Worm (Caenorhabditis elegans) whole organism, L2 larva: ENCODE results near the gene C34F6.12.

Source experiments
- C34F6.9 ChIP-seq: fragments of 150-350 bp; optimal IDR thresholded peaks from 2 replicates; lab custom pipeline; 2014; ENCODE audit warnings: missing biosample characterization, missing genetic modification characterization
- F13H6.1 ChIP-seq: sonication (generic microtip); optimal IDR thresholded peaks from 2 replicates; lab custom pipeline; 2016; ENCODE audit warnings: missing genetic modification characterization, missing compliant biosample characterization
- R02D3.7 ChIP-seq: fragments of 150-350 bp; optimal IDR thresholded peaks from 2 replicates; lab custom pipeline; 2014; ENCODE audit warnings: missing biosample characterization, missing genetic modification characterization
- Y55F3AM.14 ChIP-seq: fragments of 200-800 bp; sonication (Bioruptor generic); optimal IDR thresholded peaks from 2 replicates; lab custom pipeline; 2018; ENCODE audit warnings: mild to moderate bottlenecking, missing genetic modification characterization, missing compliant biosample characterization
- ZK546.5 ChIP-seq: sonication (generic microtip); optimal IDR thresholded peaks from 2 replicates; lab custom pipeline; 2017; ENCODE audit warnings: missing biosample characterization, missing genetic modification characterization
- alr-1 ChIP-seq: fragments of 150-350 bp; optimal IDR thresholded peaks from 2 replicates; lab custom pipeline; 2014; ENCODE audit warnings: missing biosample characterization, missing genetic modification characterization
- ama-1 ChIP-seq: fragments of 150-350 bp; optimal IDR thresholded peaks from 2 replicates; lab custom pipeline; 2018; ENCODE audit warnings: inconsistent platforms
- blmp-1 ChIP-seq: sonication (generic microtip); optimal IDR thresholded peaks from 2 replicates; lab custom pipeline; 2017; ENCODE audit warnings: missing genetic modification characterization, mild to moderate bottlenecking, missing compliant biosample characterization, antibody characterized with exemption, moderate library complexity; ENCODE audit not compliant: insufficient read depth
- ceh-16 ChIP-seq: fragments of 150-350 bp; optimal IDR thresholded peaks from 2 replicates; lab custom pipeline; 2014; ENCODE audit warnings: missing biosample characterization, missing genetic modification characterization
- ceh-82 ChIP-seq: fragments of 150-350 bp; optimal IDR thresholded peaks from 2 replicates; lab custom pipeline; 2014; ENCODE audit warnings: missing biosample characterization, missing genetic modification characterization
- crh-2 ChIP-seq: sonication (generic microtip); optimal IDR thresholded peaks from 2 replicates; lab custom pipeline; 2017; ENCODE audit warnings: missing biosample characterization, missing genetic modification characterization
- dmd-4 ChIP-seq: sonication (generic microtip); optimal IDR thresholded peaks from 2 replicates; lab custom pipeline; 2017; ENCODE audit warnings: missing biosample characterization, missing genetic modification characterization
- egl-27 ChIP-seq: sonication (generic microtip); optimal IDR thresholded peaks from 3 replicates; lab custom pipeline; 2017; ENCODE audit warnings: missing biosample characterization, missing genetic modification reagents, missing genetic modification characterization
- elt-1 ChIP-seq: fragments of 150-350 bp; optimal IDR thresholded peaks from 2 replicates; lab custom pipeline; 2014; ENCODE audit warnings: missing biosample characterization, missing genetic modification characterization
- elt-3 ChIP-seq: sonication (generic microtip); optimal IDR thresholded peaks from 2 replicates; lab custom pipeline; 2017; ENCODE audit warnings: missing biosample characterization, missing genetic modification characterization
- fos-1 ChIP-seq: fragments of 150-350 bp; optimal IDR thresholded peaks from 2 replicates; lab custom pipeline; 2014; ENCODE audit warnings: missing biosample characterization, missing genetic modification characterization
- gmeb-1 ChIP-seq: fragments of 150-350 bp; optimal IDR thresholded peaks from 2 replicates; lab custom pipeline; 2014; ENCODE audit warnings: missing biosample characterization, missing genetic modification characterization
- lin-11 ChIP-seq: fragments of 150-350 bp; sonication (generic microtip); optimal IDR thresholded peaks from 2 replicates; lab custom pipeline; 2014; ENCODE audit warnings: missing biosample characterization, missing genetic modification characterization, inconsistent platforms, mixed read lengths
- lin-13 ChIP-seq: fragments of 150-350 bp; optimal IDR thresholded peaks from 2 replicates; lab custom pipeline; 2014; ENCODE audit warnings: missing biosample characterization, missing genetic modification reagents, missing genetic modification characterization
- lin-39 ChIP-seq: fragments of 150-350 bp; optimal IDR thresholded peaks from 2 replicates; lab custom pipeline; 2014; ENCODE audit warnings: missing biosample characterization, missing genetic modification reagents, missing genetic modification characterization
- lsy-2 ChIP-seq, 2 experiments: fragments of 150-350 bp in 1 of 2; sonication (generic microtip) in 1 of 2; optimal IDR thresholded peaks; 2 replicates each; lab custom pipeline; 2014 to 2017; ENCODE audit warnings: missing biosample characterization in 2 of 2, missing genetic modification characterization in 2 of 2
- mbf-1 ChIP-seq: sonication (generic microtip); optimal IDR thresholded peaks from 2 replicates; lab custom pipeline; 2017; ENCODE audit warnings: missing biosample characterization, missing genetic modification characterization
- mdl-1 ChIP-seq, 2 experiments: fragments of 150-350 bp in 1 of 2; sonication (generic microtip) in 1 of 2; optimal IDR thresholded peaks; 2 replicates each; lab custom pipeline; 2017; ENCODE audit warnings: missing biosample characterization in 2 of 2, missing genetic modification characterization in 2 of 2
- nhr-10 ChIP-seq: sonication (generic microtip); optimal IDR thresholded peaks from 2 replicates; lab custom pipeline; 2017; ENCODE audit warnings: missing biosample characterization, missing genetic modification characterization
- nhr-11 ChIP-seq: fragments of 150-350 bp; optimal IDR thresholded peaks from 2 replicates; lab custom pipeline; 2014; ENCODE audit warnings: missing biosample characterization, missing genetic modification characterization
- nhr-12 ChIP-seq: fragments of 150-350 bp; optimal IDR thresholded peaks from 2 replicates; lab custom pipeline; 2014; ENCODE audit warnings: missing biosample characterization, missing genetic modification characterization
- nhr-129 ChIP-seq: fragments of 150-350 bp; optimal IDR thresholded peaks from 2 replicates; lab custom pipeline; 2014; ENCODE audit warnings: missing biosample characterization, missing genetic modification characterization
- nhr-21 ChIP-seq: fragments of 150-350 bp; optimal IDR thresholded peaks from 2 replicates; lab custom pipeline; 2014; ENCODE audit warnings: missing biosample characterization, missing genetic modification characterization
- nhr-23 ChIP-seq: fragments of 150-350 bp; optimal IDR thresholded peaks from 2 replicates; lab custom pipeline; 2014; ENCODE audit warnings: missing biosample characterization, missing genetic modification reagents, missing genetic modification characterization
- nhr-237 ChIP-seq: fragments of 150-350 bp; optimal IDR thresholded peaks from 2 replicates; lab custom pipeline; 2014; ENCODE audit warnings: missing biosample characterization, missing genetic modification characterization
- nhr-25 ChIP-seq: fragments of 150-350 bp; sonication (generic microtip); optimal IDR thresholded peaks from 3 replicates; lab custom pipeline; 2014; ENCODE audit warnings: missing biosample characterization, missing genetic modification characterization
- nhr-6 ChIP-seq: fragments of 150-350 bp; optimal IDR thresholded peaks from 2 replicates; lab custom pipeline; 2014; ENCODE audit warnings: missing biosample characterization, missing genetic modification characterization
- peb-1 ChIP-seq: fragments of 150-350 bp; optimal IDR thresholded peaks from 2 replicates; lab custom pipeline; 2014; ENCODE audit warnings: missing biosample characterization, missing genetic modification characterization
- sem-4 ChIP-seq: fragments of 150-350 bp; optimal IDR thresholded peaks from 2 replicates; lab custom pipeline; 2014; ENCODE audit warnings: missing biosample characterization, missing genetic modification reagents, missing genetic modification characterization
- skn-1 ChIP-seq: sonication (generic microtip); optimal IDR thresholded peaks from 2 replicates; lab custom pipeline; 2017; ENCODE audit warnings: missing biosample characterization, missing genetic modification characterization
- sma-3 ChIP-seq: sonication (generic microtip); optimal IDR thresholded peaks from 2 replicates; lab custom pipeline; 2016; ENCODE audit warnings: missing genetic modification reagents, missing genetic modification characterization, missing compliant biosample characterization
- sma-9 ChIP-seq, 2 experiments: fragments of 150-350 bp in 1 of 2; sonication (generic microtip) in 1 of 2; optimal IDR thresholded peaks; 2 replicates each; lab custom pipeline; 2014 to 2016; ENCODE audit warnings: missing genetic modification characterization in 2 of 2, mild to moderate bottlenecking in 1 of 2, missing biosample characterization in 1 of 2, missing compliant biosample characterization in 1 of 2, missing genetic modification reagents in 1 of 2, moderate library complexity in 1 of 2
- snpc-4 ChIP-seq: fragments of 150-350 bp; optimal IDR thresholded peaks from 2 replicates; lab custom pipeline; 2014; ENCODE audit warnings: missing biosample characterization, missing genetic modification characterization
- unc-39 ChIP-seq: fragments of 150-350 bp; optimal IDR thresholded peaks from 2 replicates; lab custom pipeline; 2014; ENCODE audit warnings: missing biosample characterization, missing genetic modification characterization
- unc-55 ChIP-seq: fragments of 150-350 bp; sonication (generic microtip); optimal IDR thresholded peaks from 3 replicates; lab custom pipeline; 2014; ENCODE audit warnings: missing biosample characterization, missing genetic modification reagents, missing genetic modification characterization
- unc-62 ChIP-seq: fragments of 150-350 bp; optimal IDR thresholded peaks from 2 replicates; lab custom pipeline; 2014; ENCODE audit warnings: missing biosample characterization, missing genetic modification reagents, missing genetic modification characterization
- zag-1 ChIP-seq: fragments of 150-350 bp; optimal IDR thresholded peaks from 2 replicates; lab custom pipeline; 2014; ENCODE audit warnings: missing biosample characterization, missing genetic modification characterization
- ztf-1 ChIP-seq: fragments of 200-800 bp; sonication (Bioruptor generic); conservative IDR thresholded peaks from 2 replicates; pipeline ENCODE4 v1.3.6; 2022; ENCODE audit warnings: missing genetic modification characterization, missing compliant biosample characterization
- ztf-11 ChIP-seq: sonication (generic microtip); optimal IDR thresholded peaks from 2 replicates; lab custom pipeline; 2017; ENCODE audit warnings: missing biosample characterization, missing genetic modification characterization
- ztf-4 ChIP-seq: fragments of 150-350 bp; optimal IDR thresholded peaks from 2 replicates; lab custom pipeline; 2014; ENCODE audit warnings: missing biosample characterization, missing genetic modification characterization

Gene C34F6.12

DNA sequence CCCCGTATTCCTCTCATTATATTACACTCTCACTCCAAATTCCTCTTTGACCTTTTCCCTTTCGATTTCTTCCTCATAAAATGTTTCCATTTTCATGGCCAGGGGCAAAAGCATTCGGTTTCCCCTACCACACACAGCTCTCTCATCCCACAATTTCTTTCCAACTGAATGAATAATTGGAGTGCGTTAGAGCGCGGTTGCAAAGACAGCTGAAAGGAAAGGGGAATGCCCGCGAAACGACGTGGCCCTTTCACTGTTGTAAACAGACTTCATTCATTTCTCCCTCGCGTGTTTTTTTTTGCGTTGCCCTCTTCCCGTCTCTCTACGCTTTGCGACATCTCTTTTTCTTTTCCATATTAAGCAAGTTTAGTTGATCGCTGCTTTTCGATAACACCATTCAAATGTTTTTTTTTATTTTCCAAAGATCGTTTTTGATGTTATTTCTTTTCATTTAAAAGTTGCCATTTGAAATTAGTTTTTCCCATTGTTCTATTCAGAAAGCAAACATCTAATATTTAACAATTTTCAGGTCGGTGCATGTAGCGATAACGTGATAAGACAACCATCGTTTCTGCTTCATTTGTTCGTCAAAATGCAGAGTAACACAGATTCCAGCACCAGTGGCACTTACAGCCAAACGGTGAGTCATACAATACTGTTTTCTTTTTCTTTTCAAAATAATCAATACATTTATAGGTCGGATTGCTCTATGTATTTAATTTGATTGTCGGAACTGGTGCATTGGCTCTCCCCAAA is 36.0 kb upstream of the C34F6.12 start, which contains the start of gene C03A3.2 (continued):
- TF ChIP-seq nhr-23 = no peak
- TF ChIP-seq nhr-12 (tag; lab: Kevin White, UChicago) = no peak
- no peak for TF ChIP-seq alr-1
- TF ChIP-seq ztf-11 = no peak
- TF ChIP-seq dmd-4 = no peak
- no peak for TF ChIP-seq nhr-11 (tag; lab: Kevin White, UChicago)
- TF ChIP-seq sma-3 (GFP tag; lab: Kevin White, UChicago) = no peak
- no peak for TF ChIP-seq skn-1 (tag; lab: Kevin White, UChicago)
- TF ChIP-seq snpc-4 (tag; lab: Kevin White, UChicago) = peak; percentile 55
- TF ChIP-seq elt-1 (tag; lab: Kevin White, UChicago) = no peak
- TF ChIP-seq C34F6.9 = peak; percentile 86
- TF ChIP-seq nhr-21 (tag; lab: Kevin White, UChicago) = no peak
- TF ChIP-seq nhr-25 (tag; lab: Kevin White, UChicago) = peak; percentile 75
- TF ChIP-seq lin-11 (tag; lab: Kevin White, UChicago) = peak; percentile 80
- no peak for TF ChIP-seq ztf-4

DNA sequence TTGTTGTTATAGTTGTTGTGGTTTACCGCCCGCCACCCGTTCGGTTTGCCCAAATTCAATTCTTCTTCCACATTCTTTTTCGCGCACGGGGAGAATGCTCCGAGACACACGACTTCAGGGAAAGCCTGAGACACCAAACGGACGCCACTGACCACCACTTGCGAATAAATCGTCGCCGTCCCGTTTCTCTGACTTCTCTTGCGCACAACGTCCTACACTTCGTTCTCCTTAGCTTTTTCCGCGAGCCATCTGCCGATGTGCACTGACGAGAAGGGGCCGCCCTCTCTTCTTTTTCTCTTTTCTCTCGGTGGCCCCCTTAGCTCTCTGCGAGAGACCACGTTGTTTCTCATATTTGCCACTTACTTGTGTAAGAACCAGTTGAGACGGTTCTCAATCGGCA is 30.6 kb upstream of the C34F6.12 start, which contains the start of gene C03A3.1:
C03A3.1 (plus strand) TSS at position 291 of the 400 bp plus-strand sequence.
- no peak for TF ChIP-seq ztf-1
- no peak for TF ChIP-seq sma-3 (GFP tag; lab: Kevin White, UChicago)
- peak; percentile 23 for TF ChIP-seq zag-1
- TF ChIP-seq mdl-1 (tag; optimal IDR thresholded peaks at IDR 0.05; lab: Kevin White, UChicago) = no peak
- TF ChIP-seq sma-9 (GFP tag; optimal IDR thresholded peaks at IDR 0.05; lab: Kevin White, UChicago) = no peak
- no peak for TF ChIP-seq sma-9 (tag; optimal IDR thresholded peaks at IDR 0.05; lab: Kevin White, UChicago)
- TF ChIP-seq unc-55 = peak; percentile 42
- peak; percentile 26 for TF ChIP-seq C34F6.9
- no peak for TF ChIP-seq alr-1
- no peak for TF ChIP-seq nhr-10
- TF ChIP-seq fos-1 (tag; lab: Kevin White, UChicago) = no peak
- TF ChIP-seq nhr-129 (tag; lab: Kevin White, UChicago) = peak; percentile 16
- TF ChIP-seq mbf-1 = no peak
- TF ChIP-seq lin-11 (tag; lab: Kevin White, UChicago) = peak; percentile 60
- peak; percentile 33 for TF ChIP-seq F13H6.1
- no peak for TF ChIP-seq nhr-237
- TF ChIP-seq ZK546.5 (tag; lab: Kevin White, UChicago) = no peak
- TF ChIP-seq snpc-4 (tag; lab: Kevin White, UChicago) = no peak

DNA sequence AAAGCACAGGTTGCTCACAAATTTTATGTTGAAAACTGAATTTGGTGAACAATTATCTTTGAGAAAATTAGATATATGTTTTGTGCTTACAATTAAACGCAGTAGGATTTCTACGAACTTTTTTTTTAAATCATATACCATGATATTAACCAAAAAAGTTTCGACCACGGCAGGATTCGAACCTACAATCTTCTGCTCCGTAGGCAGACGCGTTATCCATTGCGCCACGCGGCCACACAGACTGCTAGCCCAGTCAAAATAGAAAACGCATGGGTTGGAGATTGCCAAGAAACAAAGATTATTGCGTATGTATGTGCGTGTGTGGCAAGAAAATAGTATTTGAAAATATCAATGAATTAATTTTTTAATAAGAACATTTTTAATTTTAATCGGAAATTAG is 25.9 kb upstream of the C34F6.12 start:
- TF ChIP-seq elt-1 (tag; lab: Kevin White, UChicago) (no peak), ztf-1 (no peak), nhr-129 (tag; lab: Kevin White, UChicago) (peak; percentile 47), nhr-11 (tag; lab: Kevin White, UChicago) (no peak), lin-11 (tag; lab: Kevin White, UChicago) (no peak), skn-1 (tag; lab: Kevin White, UChicago) (no peak), nhr-10 (no peak), ceh-82 (tag; lab: Kevin White, UChicago) (no peak), ztf-4 (no peak), lin-13 (peak; percentile 45), fos-1 (tag; lab: Kevin White, UChicago) (peak; percentile 21), R02D3.7 (tag; lab: Kevin White, UChicago) (no peak), blmp-1 (tag; lab: Kevin White, UChicago) (no peak), sma-3 (GFP tag; lab: Kevin White, UChicago) (peak; percentile 44), unc-55 (peak; percentile 46), gmeb-1 (tag; lab: Kevin White, UChicago) (peak; percentile 45), unc-62 (no peak), crh-2 (tag; lab: Kevin White, UChicago) (peak; percentile 47), lin-39 (tag; lab: Kevin White, UChicago) (no peak), F13H6.1 (peak; percentile 58), nhr-25 (tag; lab: Kevin White, UChicago) (no peak), zag-1 (no peak), nhr-21 (tag; lab: Kevin White, UChicago) (peak; percentile 62), C34F6.9 (peak; percentile 50), elt-3 (tag; lab: Kevin White, UChicago) (no peak), ama-1 (no peak), nhr-23 (no peak), peb-1 (tag; lab: Kevin White, UChicago) (no peak), nhr-12 (tag; lab: Kevin White, UChicago) (no peak), Y55F3AM.14 (GFP tag; lab: Kevin White, UChicago) (no peak), egl-27 (tag; lab: Kevin White, UChicago) (no peak), mbf-1 (no peak), nhr-6 (tag; lab: Kevin White, UChicago) (no peak), ceh-16 (tag; lab: Kevin White, UChicago) (no peak), sma-9 (GFP tag; optimal IDR thresholded peaks at IDR 0.05; lab: Kevin White, UChicago) (peak; percentile 56), sma-9 (tag; optimal IDR thresholded peaks at IDR 0.05; lab: Kevin White, UChicago) (no peak), lsy-2 (tag; optimal IDR thresholded peaks at IDR 0.05; lab: Kevin White, UChicago) (peak; percentile 0 to 37), unc-39 (no peak), sem-4 (tag; lab: Kevin White, UChicago) (no peak)
